Worm (Caenorhabditis elegans) whole organism, late embryonic: ENCODE measurements around the gene tmem-258.
A peak's percentile ranks its signal among the peaks of the same experiment; 100 is the strongest.

ENCODE experiments used
- T23F11.4 ChIP-seq: fragments of 200-800 bp; sonication (Bioruptor generic); optimal IDR thresholded peaks from 2 replicates; lab custom pipeline; 2018; ENCODE audit warnings: mild to moderate bottlenecking, missing genetic modification characterization, missing compliant biosample characterization
- ahr-1 ChIP-seq: sonication (generic microtip); optimal IDR thresholded peaks from 2 replicates; lab custom pipeline; 2016; ENCODE audit warnings: missing genetic modification characterization, missing compliant biosample characterization
- ceh-14 ChIP-seq: sonication (generic microtip); optimal IDR thresholded peaks from 2 replicates; lab custom pipeline; 2016; ENCODE audit warnings: missing genotype, missing genetic modification characterization, missing compliant biosample characterization
- ceh-22 ChIP-seq: sonication (generic microtip); optimal IDR thresholded peaks from 2 replicates; lab custom pipeline; 2017; ENCODE audit warnings: missing biosample characterization, missing genetic modification characterization
- ceh-24 ChIP-seq: sonication (generic microtip); optimal IDR thresholded peaks from 2 replicates; lab custom pipeline; 2016; ENCODE audit warnings: mild to moderate bottlenecking, missing genetic modification characterization, missing compliant biosample characterization
- ceh-31 ChIP-seq: sonication (generic microtip); optimal IDR thresholded peaks from 2 replicates; lab custom pipeline; 2016; ENCODE audit warnings: missing genetic modification characterization, missing compliant biosample characterization
- ceh-45 ChIP-seq: fragments of 200-800 bp; sonication (Bioruptor generic); IDR thresholded peaks from 2 replicates; pipeline ENCODE4 v1.3.6; 2022; ENCODE audit warnings: missing genetic modification reagents, missing genetic modification characterization, missing compliant biosample characterization
- ceh-48 ChIP-seq: sonication (generic microtip); optimal IDR thresholded peaks from 2 replicates; lab custom pipeline; 2016; ENCODE audit warnings: missing genetic modification characterization, inconsistent platforms, missing compliant biosample characterization
- ceh-9 ChIP-seq: sonication (generic microtip); optimal IDR thresholded peaks from 2 replicates; lab custom pipeline; 2016; ENCODE audit warnings: mild to moderate bottlenecking, missing genetic modification characterization, inconsistent platforms, missing compliant biosample characterization
- che-1 ChIP-seq: sonication (generic microtip); optimal IDR thresholded peaks from 2 replicates; lab custom pipeline; 2016; ENCODE audit warnings: mild to moderate bottlenecking, missing genetic modification characterization, missing compliant biosample characterization
- elt-2 ChIP-seq: sonication (generic microtip); optimal IDR thresholded peaks from 2 replicates; lab custom pipeline; 2016; ENCODE audit warnings: missing genetic modification reagents, missing genetic modification characterization, missing compliant biosample characterization
- eyg-1 ChIP-seq: sonication (generic microtip); optimal IDR thresholded peaks from 2 replicates; lab custom pipeline; 2016; ENCODE audit warnings: missing genotype, missing genetic modification characterization, missing compliant biosample characterization
- fax-1 ChIP-seq: sonication (generic microtip); optimal IDR thresholded peaks from 2 replicates; lab custom pipeline; 2016; ENCODE audit warnings: missing genotype, missing genetic modification characterization, missing compliant biosample characterization
- fkh-6 ChIP-seq: sonication (generic microtip); optimal IDR thresholded peaks from 2 replicates; lab custom pipeline; 2016; ENCODE audit warnings: missing genetic modification characterization, missing compliant biosample characterization
- hlh-13 ChIP-seq: fragments of 200-800 bp; sonication (Bioruptor generic); optimal IDR thresholded peaks from 2 replicates; lab custom pipeline; 2018; ENCODE audit warnings: mild to moderate bottlenecking, missing genetic modification characterization, missing compliant biosample characterization
- hlh-15 ChIP-seq: sonication (generic microtip); optimal IDR thresholded peaks from 2 replicates; lab custom pipeline; 2016; ENCODE audit warnings: missing genetic modification characterization, missing compliant biosample characterization
- hlh-30 ChIP-seq: sonication (generic microtip); optimal IDR thresholded peaks from 2 replicates; lab custom pipeline; 2017; ENCODE audit warnings: antibody characterized with exemption, missing genetic modification characterization, missing compliant biosample characterization; ENCODE audit not compliant: insufficient read depth
- lim-6 ChIP-seq: sonication (generic microtip); optimal IDR thresholded peaks from 2 replicates; lab custom pipeline; 2016; ENCODE audit warnings: missing genetic modification characterization, missing compliant biosample characterization
- madf-2 ChIP-seq: sonication (generic microtip); optimal IDR thresholded peaks from 2 replicates; lab custom pipeline; 2017; ENCODE audit warnings: missing genetic modification characterization, missing compliant biosample characterization
- mec-3 ChIP-seq: sonication (generic microtip); optimal IDR thresholded peaks from 2 replicates; lab custom pipeline; 2016; ENCODE audit warnings: borderline replicate concordance, missing genetic modification characterization, missing compliant biosample characterization
- nfya-1 ChIP-seq: sonication (generic microtip); optimal IDR thresholded peaks from 2 replicates; lab custom pipeline; 2017; ENCODE audit warnings: missing genetic modification characterization, mild to moderate bottlenecking, missing compliant biosample characterization, antibody characterized with exemption, moderate library complexity
- npax-4 ChIP-seq: sonication (generic microtip); optimal IDR thresholded peaks from 2 replicates; lab custom pipeline; 2016; ENCODE audit warnings: missing genetic modification characterization, missing compliant biosample characterization
- odd-2 ChIP-seq: sonication (generic microtip); optimal IDR thresholded peaks from 2 replicates; lab custom pipeline; 2017; ENCODE audit warnings: antibody characterized with exemption, mild to moderate bottlenecking, missing genetic modification characterization, missing compliant biosample characterization
- pax-1 ChIP-seq: fragments of 150-350 bp; optimal IDR thresholded peaks from 2 replicates; lab custom pipeline; 2014; ENCODE audit warnings: missing biosample characterization, missing genetic modification characterization
- pqm-1 ChIP-seq: sonication (generic microtip); optimal IDR thresholded peaks from 2 replicates; lab custom pipeline; 2016; ENCODE audit warnings: missing genetic modification characterization, missing compliant biosample characterization
- pros-1 ChIP-seq: fragments of 150-350 bp; optimal IDR thresholded peaks from 2 replicates; lab custom pipeline; 2014; ENCODE audit warnings: missing biosample characterization, missing genetic modification reagents, missing genetic modification characterization
- ref-2 ChIP-seq: sonication (generic microtip); optimal IDR thresholded peaks from 2 replicates; lab custom pipeline; 2016; ENCODE audit warnings: missing genetic modification characterization, missing compliant biosample characterization
- rnt-1 ChIP-seq: sonication (generic microtip); optimal IDR thresholded peaks from 2 replicates; lab custom pipeline; 2016; ENCODE audit warnings: missing genetic modification characterization, missing compliant biosample characterization
- sox-2 ChIP-seq: fragments of 200-800 bp; sonication (Bioruptor generic); IDR thresholded peaks from 2 replicates; pipeline ENCODE4 v1.3.6; 2022; ENCODE audit warnings: missing genetic modification reagents, missing genetic modification characterization, missing compliant biosample characterization
- syd-9 ChIP-seq: sonication (generic microtip); optimal IDR thresholded peaks from 2 replicates; lab custom pipeline; 2016; ENCODE audit warnings: mild to moderate bottlenecking, missing genetic modification characterization, moderate library complexity, missing compliant biosample characterization
- tbx-7 ChIP-seq: sonication (generic microtip); optimal IDR thresholded peaks from 2 replicates; lab custom pipeline; 2016; ENCODE audit warnings: missing genotype, missing genetic modification characterization, missing compliant biosample characterization
- unc-3 ChIP-seq, 2 experiments: fragments of 200-800 bp in 1 of 2; sonication (Bioruptor generic) in 1 of 2; sonication (generic microtip) in 1 of 2; conservative IDR thresholded peaks in 1 of 2; optimal IDR thresholded peaks in 1 of 2; 2 replicates each; pipeline versions ENCODE4 v1.3.6 to Lab custom; 2016 to 2022; ENCODE audit warnings: missing compliant biosample characterization in 2 of 2, missing genetic modification characterization in 2 of 2, missing genetic modification reagents in 1 of 2
- unc-55 ChIP-seq: sonication (generic microtip); optimal IDR thresholded peaks from 2 replicates; lab custom pipeline; 2017; ENCODE audit warnings: missing biosample characterization, missing genetic modification reagents, missing genetic modification characterization
- zip-5 ChIP-seq: sonication (generic microtip); optimal IDR thresholded peaks from 2 replicates; lab custom pipeline; 2016; ENCODE audit warnings: missing genetic modification characterization, missing compliant biosample characterization

Gene tmem-258

ce11 chrV:7065226-7065625, 2.3 kb downstream of the tmem-258 start, which contains the start of gene Y57E12AR.1:
TSS of gene Y57E12AR.1 (minus strand) at chrV:7065326.
- TF ChIP-seq ceh-31 (tag; lab: Kevin White, UChicago) = no peak

- no peak for TF ChIP-seq syd-9
- no peak for TF ChIP-seq unc-3 (GFP tag; conservative IDR thresholded peaks at IDR 0.05; lab: Robert Waterston, UW)
- TF ChIP-seq unc-3 (tag; optimal IDR thresholded peaks at IDR 0.05; lab: Kevin White, UChicago) = no peak
- no peak for TF ChIP-seq eyg-1
- TF ChIP-seq pax-1 (tag; lab: Kevin White, UChicago) = no peak
These were observed 5.9 kb downstream of the tmem-258 start for ce11 chrV:7068861-7069260.

ce11 chrV:7069605-7070004, 6.6 kb downstream of the tmem-258 start:
- no peak for TF ChIP-seq fkh-6 (tag; lab: Kevin White, UChicago)
- no peak for TF ChIP-seq pqm-1 (tag; lab: Kevin White, UChicago)
- no peak for TF ChIP-seq lim-6 (tag; lab: Kevin White, UChicago)

- no peak for TF ChIP-seq ceh-9
- no peak for TF ChIP-seq unc-55 (GFP tag; lab: Kevin White, UChicago)
- no peak for TF ChIP-seq npax-4 (tag; lab: Kevin White, UChicago)
- TF ChIP-seq rnt-1 (tag; lab: Kevin White, UChicago) = no peak
- TF ChIP-seq ref-2 = no peak
- no peak for TF ChIP-seq fax-1 (tag; lab: Kevin White, UChicago)
- no peak for TF ChIP-seq ahr-1 (tag; lab: Kevin White, UChicago)
These were observed 9.3 kb downstream of the tmem-258 start, which contains the start of gene F27B10.1 for ce11 chrV:7072309-7072708. TSS of gene F27B10.1 (plus strand) at chrV:7072609.

- TF ChIP-seq elt-2 (tag; lab: Kevin White, UChicago) (peak; percentile 45), ceh-24 (tag; lab: Kevin White, UChicago) (no peak)
These were observed 12.7 kb downstream of the tmem-258 start, which contains the start of gene npa-1 for ce11 chrV:7075646-7076045. TSS of gene npa-1 (plus strand) at chrV:7075787.

ce11 chrV:7076161-7076560, 13.2 kb downstream of the tmem-258 start:
- TF ChIP-seq elt-2 (tag; lab: Kevin White, UChicago) (peak; percentile 7), che-1 (tag; lab: Kevin White, UChicago) (no peak)

ce11 chrV:7078765-7079164, 15.8 kb downstream of the tmem-258 start:
- no peak for TF ChIP-seq syd-9
- TF ChIP-seq ceh-14 (tag; lab: Kevin White, UChicago) = no peak
- no peak for TF ChIP-seq eyg-1
- no peak for TF ChIP-seq pros-1 (tag; lab: Kevin White, UChicago)
- no peak for TF ChIP-seq hlh-30
- TF ChIP-seq madf-2 (tag; lab: Kevin White, UChicago) = no peak
- TF ChIP-seq ceh-45 (GFP tag; lab: Robert Waterston, UW) = no peak
- no peak for TF ChIP-seq tbx-7
- TF ChIP-seq sox-2 (GFP tag; lab: Robert Waterston, UW) = no peak
- no peak for TF ChIP-seq hlh-15 (tag; lab: Kevin White, UChicago)
- no peak for TF ChIP-seq hlh-13 (GFP tag; lab: Kevin White, UChicago)
- TF ChIP-seq T23F11.4 = no peak
- no peak for TF ChIP-seq zip-5 (tag; lab: Kevin White, UChicago)
- no peak for TF ChIP-seq odd-2 (tag; lab: Kevin White, UChicago)
- no peak for TF ChIP-seq nfya-1 (tag; lab: Kevin White, UChicago)
- no peak for TF ChIP-seq ceh-48 (tag; lab: Kevin White, UChicago)
- no peak for TF ChIP-seq mec-3 (tag; lab: Kevin White, UChicago)
- no peak for TF ChIP-seq ceh-31 (tag; lab: Kevin White, UChicago)
- no peak for TF ChIP-seq elt-2 (tag; lab: Kevin White, UChicago)
- no peak for TF ChIP-seq ceh-22 (tag; lab: Kevin White, UChicago)
